Worm (Caenorhabditis elegans) whole organism, L3 larva: ENCODE data around the gene F25G6.1.
A peak's percentile ranks its signal among the peaks of the same experiment; 100 is the strongest.

Experiments
- ama-1 ChIP-seq: fragments of 150-350 bp; optimal IDR thresholded peaks from 2 replicates; lab custom pipeline; 2018
- ceh-28 ChIP-seq: fragments of 150-350 bp; optimal IDR thresholded peaks from 2 replicates; lab custom pipeline; 2014; ENCODE audit warnings: missing biosample characterization, missing genetic modification reagents, missing genetic modification characterization
- ceh-9 ChIP-seq: sonication (generic microtip); optimal IDR thresholded peaks from 2 replicates; lab custom pipeline; 2018; ENCODE audit warnings: missing biosample characterization, missing genetic modification characterization
- daf-12 ChIP-seq: fragments of 150-350 bp; optimal IDR thresholded peaks from 2 replicates; lab custom pipeline; 2014; ENCODE audit warnings: missing biosample characterization, missing genetic modification reagents, missing genetic modification characterization
- egl-27 ChIP-seq: sonication (generic microtip); optimal IDR thresholded peaks from 4 replicates; lab custom pipeline; 2017; ENCODE audit warnings: missing biosample characterization, missing genetic modification reagents, missing genetic modification characterization
- elt-1 ChIP-seq: fragments of 150-350 bp; optimal IDR thresholded peaks from 2 replicates; lab custom pipeline; 2014; ENCODE audit warnings: missing biosample characterization, missing genetic modification characterization
- elt-3 ChIP-seq, 3 experiments: fragments of 150-350 bp in 1 of 3; sonication (generic microtip) in 2 of 3; optimal IDR thresholded peaks; 2 replicates in 2 of 3; 4 replicates in 1 of 3; lab custom pipeline; 2014 to 2017; ENCODE audit warnings: missing biosample characterization in 3 of 3, missing genetic modification characterization in 3 of 3
- fkh-10 ChIP-seq: sonication (generic microtip); optimal IDR thresholded peaks from 2 replicates; lab custom pipeline; 2017; ENCODE audit warnings: missing biosample characterization, missing genetic modification reagents, missing genetic modification characterization
- fkh-2 ChIP-seq: fragments of 150-350 bp; optimal IDR thresholded peaks from 2 replicates; lab custom pipeline; 2014; ENCODE audit warnings: missing biosample characterization, missing genetic modification reagents, missing genetic modification characterization
- fos-1 ChIP-seq: fragments of 150-350 bp; optimal IDR thresholded peaks from 2 replicates; lab custom pipeline; 2014; ENCODE audit warnings: missing biosample characterization, missing genetic modification characterization
- hmg-11 ChIP-seq: sonication (generic microtip); optimal IDR thresholded peaks from 2 replicates; lab custom pipeline; 2016; ENCODE audit warnings: missing genetic modification characterization, missing compliant biosample characterization
- jun-1 ChIP-seq: fragments of 150-350 bp; optimal IDR thresholded peaks from 2 replicates; lab custom pipeline; 2014; ENCODE audit warnings: missing biosample characterization, missing genetic modification reagents, missing genetic modification characterization
- lin-15B ChIP-seq: fragments of 150-350 bp; optimal IDR thresholded peaks from 2 replicates; lab custom pipeline; 2014; ENCODE audit warnings: missing biosample characterization, missing genetic modification characterization
- lin-39 ChIP-seq: fragments of 150-350 bp; optimal IDR thresholded peaks from 2 replicates; lab custom pipeline; 2018; ENCODE audit warnings: missing biosample characterization, missing genetic modification reagents, missing genetic modification characterization
- lsy-12 ChIP-seq: sonication (generic microtip); optimal IDR thresholded peaks from 2 replicates; lab custom pipeline; 2016; ENCODE audit warnings: mild to moderate bottlenecking, missing genetic modification characterization, missing compliant biosample characterization
- mdl-1 ChIP-seq: fragments of 150-350 bp; optimal IDR thresholded peaks from 2 replicates; lab custom pipeline; 2014; ENCODE audit warnings: missing biosample characterization, missing genetic modification characterization
- nhr-11 ChIP-seq: fragments of 150-350 bp; optimal IDR thresholded peaks from 2 replicates; lab custom pipeline; 2014; ENCODE audit warnings: missing biosample characterization, missing genetic modification characterization
- nhr-23 ChIP-seq: fragments of 150-350 bp; optimal IDR thresholded peaks from 2 replicates; lab custom pipeline; 2014; ENCODE audit warnings: missing biosample characterization, missing genetic modification reagents, missing genetic modification characterization
- nhr-237 ChIP-seq: fragments of 150-350 bp; optimal IDR thresholded peaks from 2 replicates; lab custom pipeline; 2014; ENCODE audit warnings: missing biosample characterization, missing genetic modification characterization
- nhr-28 ChIP-seq: fragments of 150-350 bp; optimal IDR thresholded peaks from 2 replicates; lab custom pipeline; 2014; ENCODE audit warnings: missing biosample characterization, missing genetic modification characterization
- nhr-43 ChIP-seq: sonication (generic microtip); optimal IDR thresholded peaks from 2 replicates; lab custom pipeline; 2016; ENCODE audit warnings: mild to moderate bottlenecking, missing genetic modification characterization, missing compliant biosample characterization; ENCODE audit not compliant: poor library complexity, severe bottlenecking
- nhr-67 ChIP-seq: fragments of 150-350 bp; optimal IDR thresholded peaks from 2 replicates; lab custom pipeline; 2014; ENCODE audit warnings: missing biosample characterization, missing genetic modification characterization
- nhr-76 ChIP-seq: fragments of 150-350 bp; sonication (generic microtip); optimal IDR thresholded peaks from 5 replicates; lab custom pipeline; 2014; ENCODE audit warnings: missing biosample characterization, missing genetic modification characterization
- nhr-77 ChIP-seq: fragments of 150-350 bp; optimal IDR thresholded peaks from 2 replicates; lab custom pipeline; 2014; ENCODE audit warnings: missing biosample characterization, missing genetic modification characterization
- sea-2 ChIP-seq: fragments of 150-350 bp; sonication (generic microtip); optimal IDR thresholded peaks from 4 replicates; lab custom pipeline; 2014; ENCODE audit warnings: missing biosample characterization, missing genetic modification reagents, missing genetic modification characterization
- skn-1 ChIP-seq: fragments of 150-350 bp; optimal IDR thresholded peaks from 2 replicates; lab custom pipeline; 2014; ENCODE audit warnings: missing biosample characterization, missing genetic modification characterization
- unc-62 ChIP-seq: fragments of 150-350 bp; sonication (generic microtip); optimal IDR thresholded peaks from 4 replicates; lab custom pipeline; 2014; ENCODE audit warnings: missing biosample characterization, missing genetic modification reagents, missing genetic modification characterization
- zag-1 ChIP-seq: fragments of 150-350 bp; optimal IDR thresholded peaks from 2 replicates; lab custom pipeline; 2014; ENCODE audit warnings: missing biosample characterization, missing genetic modification characterization
- ztf-4 ChIP-seq: fragments of 150-350 bp; optimal IDR thresholded peaks from 2 replicates; lab custom pipeline; 2014; ENCODE audit warnings: missing biosample characterization, missing genetic modification characterization

F25G6.1 gene

ce11 chrV:8621213-8621612 is 46.4 kb downstream of the F25G6.1 start, which contains the start of gene idpc-2:
idpc-2 (minus strand) TSS chrV:8621313.
- TF ChIP-seq jun-1 (tag; lab: Kevin White, UChicago) = no peak
- TF ChIP-seq nhr-43 (tag; lab: Kevin White, UChicago) = no peak
- no peak for TF ChIP-seq nhr-76 (tag; lab: Kevin White, UChicago)
- no peak for TF ChIP-seq lin-39 (tag; lab: Kevin White, UChicago)
- TF ChIP-seq skn-1 = no peak
- no peak for TF ChIP-seq ceh-28
- TF ChIP-seq, all 47 proteins: peak for 0

ce11 chrV:8622314-8622713 is 47.5 kb downstream of the F25G6.1 start, which contains the start of gene F41E6.1:
F41E6.1 (plus strand) TSS chrV:8622614.
- TF ChIP-seq nhr-28 (tag; lab: Kevin White, UChicago) = no peak
- no peak for TF ChIP-seq lin-15B (tag; lab: Kevin White, UChicago)
- no peak for TF ChIP-seq fkh-10 (GFP tag; lab: Kevin White, UChicago)
- no peak for TF ChIP-seq sea-2
- TF ChIP-seq daf-12 (tag; lab: Kevin White, UChicago) = no peak
- TF ChIP-seq nhr-76 (tag; lab: Kevin White, UChicago) = no peak
- TF ChIP-seq ceh-9 (tag; lab: Kevin White, UChicago) = no peak
- TF ChIP-seq nhr-11 (tag; lab: Kevin White, UChicago) = no peak
- TF ChIP-seq mdl-1 (tag; lab: Kevin White, UChicago) = no peak
- TF ChIP-seq elt-3 (tag; optimal IDR thresholded peaks at IDR 0.05; lab: Kevin White, UChicago) = no peak
- no peak for TF ChIP-seq elt-1 (tag; lab: Kevin White, UChicago)
- TF ChIP-seq egl-27 (tag; lab: Kevin White, UChicago) = no peak
- no peak for TF ChIP-seq zag-1 (tag; lab: Kevin White, UChicago)
- TF ChIP-seq ama-1 (lab: Kevin White, UChicago) = no peak
- TF ChIP-seq ztf-4 (tag; lab: Kevin White, UChicago) = no peak
- TF ChIP-seq nhr-77 = no peak
- TF ChIP-seq nhr-67 (tag; lab: Kevin White, UChicago) = no peak
- TF ChIP-seq unc-62 (GFP tag; lab: Kevin White, UChicago) = no peak
- TF ChIP-seq nhr-237 (tag; lab: Kevin White, UChicago) = no peak
- TF ChIP-seq lin-39 (tag; lab: Kevin White, UChicago) = no peak

- TF ChIP-seq hmg-11 (tag; lab: Kevin White, UChicago) (peak; percentile 16), fkh-2 (no peak)
- TF ChIP-seq, all 47 proteins: peak for 1
These were observed 48.9 kb downstream of the F25G6.1 start, which contains the start of gene F41E6.17 for ce11 chrV:8623754-8624153. F41E6.17 (plus strand) TSS chrV:8624101.

ce11 chrV:8626406-8626805 is 51.5 kb downstream of the F25G6.1 start:
- TF ChIP-seq lsy-12 (tag; lab: Kevin White, UChicago) (no peak), elt-3 (tag; optimal IDR thresholded peaks at IDR 0.05; lab: Kevin White, UChicago) (peak in 1 of 3 experiments; percentile 1), unc-62 (GFP tag; lab: Kevin White, UChicago) (peak; percentile 64)

ce11 chrV:8627580-8627979 is 52.7 kb downstream of the F25G6.1 start:
- no peak for TF ChIP-seq nhr-28 (tag; lab: Kevin White, UChicago)

- peak; percentile 20 for TF ChIP-seq nhr-23
- TF ChIP-seq fos-1 (tag; lab: Kevin White, UChicago) = no peak
These were observed 54.2 kb downstream of the F25G6.1 start, which contains the start of gene F41E6.12 for ce11 chrV:8629029-8629428. F41E6.12 (minus strand) TSS chrV:8629129.
